Fruit fly (Drosophila melanogaster) Kc167 (cell line): ENCODE results near the gene salm.

Source experiments
- h ChIP-seq: fragments of >200 bp; optimal IDR thresholded peaks from 3 replicates; lab custom pipeline; 2018; ENCODE audit warnings: missing external identifiers
- insv ChIP-seq: fragments of >200 bp; optimal IDR thresholded peaks from 3 replicates; lab custom pipeline; 2018; ENCODE audit warnings: missing external identifiers

- TF ChIP-seq insv (lab: Kevin White, UChicago) (no peak), h (no peak)
These were observed 42.3 kb downstream of the salm start for dm6 chr2L:11403085-11403484.
